Worm (Caenorhabditis elegans) whole organism, L4 larva: ENCODE results near the gene sra-2.

Experiments used
- F10B5.3 ChIP-seq: sonication (generic microtip); optimal IDR thresholded peaks from 2 replicates; lab custom pipeline; 2016; ENCODE audit warnings: mild to moderate bottlenecking, missing genetic modification characterization, missing compliant biosample characterization
- F37D6.2 ChIP-seq: sonication (generic microtip); optimal IDR thresholded peaks from 2 replicates; lab custom pipeline; 2016; ENCODE audit warnings: mild to moderate bottlenecking, missing genetic modification characterization, missing compliant biosample characterization
- F49E8.2 ChIP-seq: sonication (generic microtip); optimal IDR thresholded peaks from 2 replicates; lab custom pipeline; 2016; ENCODE audit warnings: missing compliant biosample characterization, mild to moderate bottlenecking, missing genetic modification characterization, borderline replicate concordance
- R02D3.7 ChIP-seq: fragments of 150-350 bp; sonication (generic microtip); optimal IDR thresholded peaks from 3 replicates; lab custom pipeline; 2014; ENCODE audit warnings: missing biosample characterization, missing genetic modification characterization
- T20F7.1 ChIP-seq: fragments of 200-800 bp; sonication (Bioruptor generic); optimal IDR thresholded peaks from 2 replicates; lab custom pipeline; 2018; ENCODE audit warnings: mild to moderate bottlenecking, missing genetic modification characterization, missing compliant biosample characterization
- T26A8.4 ChIP-seq: fragments of 200-800 bp; sonication (Bioruptor generic); IDR thresholded peaks from 2 replicates; pipeline ENCODE4 v1.3.6; 2022; ENCODE audit warnings: missing genetic modification characterization, missing compliant biosample characterization
- Y105C5A.15 ChIP-seq: fragments of 200-800 bp; sonication (Bioruptor generic); IDR thresholded peaks from 2 replicates; pipeline ENCODE4 v1.3.6; 2022; ENCODE audit warnings: missing genetic modification characterization, missing compliant biosample characterization
- Y48G9A.11 ChIP-seq: fragments of 200-800 bp; sonication (Bioruptor generic); IDR thresholded peaks from 2 replicates; pipeline ENCODE4 v1.3.6; 2022; ENCODE audit warnings: missing genetic modification reagents, missing genetic modification characterization, missing compliant biosample characterization
- Y75B8A.6 ChIP-seq: fragments of 200-800 bp; sonication (Bioruptor generic); IDR thresholded peaks from 2 replicates; pipeline ENCODE4 v1.3.6; 2022; ENCODE audit warnings: missing genetic modification reagents, missing genetic modification characterization, missing compliant biosample characterization
- aha-1 ChIP-seq: fragments of 150-350 bp; peaks from one replicate; lab custom pipeline; 2014; ENCODE audit warnings: missing biosample characterization, missing genetic modification characterization
- ama-1 ChIP-seq: fragments of 150-350 bp; optimal IDR thresholded peaks from 2 replicates; lab custom pipeline; 2014; ENCODE audit warnings: inconsistent platforms, mixed read lengths
- arid-1 ChIP-seq: fragments of 200-800 bp; sonication (Bioruptor generic); conservative IDR thresholded peaks from 2 replicates; pipeline ENCODE4 v1.3.6; 2022; ENCODE audit warnings: missing genetic modification reagents, missing genetic modification characterization, missing compliant biosample characterization
- ceh-20 ChIP-seq: fragments of 200-800 bp; sonication (Bioruptor generic); IDR thresholded peaks from 2 replicates; pipeline ENCODE4 v1.3.6; 2022; ENCODE audit warnings: missing genetic modification reagents, missing genetic modification characterization, missing compliant biosample characterization
- ceh-28 ChIP-seq: fragments of 150-350 bp; optimal IDR thresholded peaks from 2 replicates; lab custom pipeline; 2014; ENCODE audit warnings: missing biosample characterization, missing genetic modification reagents, missing genetic modification characterization
- daf-12 ChIP-seq: fragments of 150-350 bp; optimal IDR thresholded peaks from 2 replicates; lab custom pipeline; 2014; ENCODE audit warnings: missing biosample characterization, missing genetic modification reagents, missing genetic modification characterization
- dpl-1 ChIP-seq: fragments of 150-350 bp; optimal IDR thresholded peaks from 2 replicates; lab custom pipeline; 2014; ENCODE audit warnings: missing biosample characterization, missing genetic modification reagents, missing genetic modification characterization
- duxl-1 ChIP-seq: sonication (generic microtip); optimal IDR thresholded peaks from 2 replicates; lab custom pipeline; 2016; ENCODE audit warnings: mild to moderate bottlenecking, missing genetic modification characterization, moderate library complexity, missing compliant biosample characterization; ENCODE audit not compliant: poor library complexity
- egl-43 ChIP-seq: fragments of 200-800 bp; sonication (Bioruptor generic); IDR thresholded peaks from 2 replicates; pipeline ENCODE4 v1.3.6; 2022; ENCODE audit warnings: missing genetic modification reagents, missing genetic modification characterization, missing compliant biosample characterization
- hlh-11 ChIP-seq: fragments of 200-800 bp; sonication (Bioruptor generic); optimal IDR thresholded peaks from 2 replicates; lab custom pipeline; 2018; ENCODE audit warnings: mild to moderate bottlenecking, missing genetic modification characterization, missing compliant biosample characterization
- hlh-30 ChIP-seq: sonication (generic microtip); optimal IDR thresholded peaks from 2 replicates; lab custom pipeline; 2017; ENCODE audit warnings: antibody characterized with exemption, mild to moderate bottlenecking, missing genetic modification characterization, missing compliant biosample characterization; ENCODE audit not compliant: insufficient read depth
- jun-1 ChIP-seq: fragments of 150-350 bp; optimal IDR thresholded peaks from 2 replicates; lab custom pipeline; 2014; ENCODE audit warnings: missing biosample characterization, missing genetic modification reagents, missing genetic modification characterization
- lim-7 ChIP-seq: fragments of 200-800 bp; sonication (Bioruptor generic); IDR thresholded peaks from 2 replicates; pipeline ENCODE4 v1.3.6; 2022; ENCODE audit warnings: missing genetic modification characterization, missing compliant biosample characterization
- lin-39 ChIP-seq: fragments of 150-350 bp; optimal IDR thresholded peaks from 2 replicates; lab custom pipeline; 2014; ENCODE audit warnings: missing biosample characterization, missing genetic modification reagents, missing genetic modification characterization
- mdl-1 ChIP-seq, 2 experiments: fragments of 150-350 bp in 1 of 2; sonication (generic microtip) in 1 of 2; optimal IDR thresholded peaks; 2 replicates each; lab custom pipeline; 2014 to 2017; ENCODE audit warnings: missing biosample characterization in 2 of 2, missing genetic modification characterization in 2 of 2
- mdt-29 ChIP-seq: fragments of 200-800 bp; sonication (Bioruptor generic); IDR thresholded peaks from 2 replicates; pipeline ENCODE4 v1.3.6; 2022; ENCODE audit warnings: missing genetic modification reagents, missing genetic modification characterization, missing compliant biosample characterization
- mep-1 ChIP-seq: fragments of 150-350 bp; sonication (generic microtip); optimal IDR thresholded peaks from 3 replicates; lab custom pipeline; 2014; ENCODE audit warnings: missing biosample characterization, missing genetic modification characterization
- mxl-2 ChIP-seq: fragments of 200-800 bp; sonication (Bioruptor generic); conservative IDR thresholded peaks from 2 replicates; pipeline ENCODE4 v1.3.6; 2022; ENCODE audit warnings: missing genetic modification reagents, missing genetic modification characterization, missing compliant biosample characterization
- mxl-3 ChIP-seq: fragments of 200-800 bp; sonication (Bioruptor generic); optimal IDR thresholded peaks from 2 replicates; lab custom pipeline; 2018; ENCODE audit warnings: mild to moderate bottlenecking, missing genetic modification characterization, missing compliant biosample characterization
- nhr-11 ChIP-seq: fragments of 150-350 bp; optimal IDR thresholded peaks from 2 replicates; lab custom pipeline; 2014; ENCODE audit warnings: missing biosample characterization, missing genetic modification characterization
- nhr-28 ChIP-seq: fragments of 150-350 bp; optimal IDR thresholded peaks from 2 replicates; lab custom pipeline; 2014; ENCODE audit warnings: missing biosample characterization, missing genetic modification characterization
- nhr-41 ChIP-seq: fragments of 200-800 bp; sonication (Bioruptor generic); IDR thresholded peaks from 2 replicates; pipeline ENCODE4 v1.3.6; 2022; ENCODE audit warnings: missing genetic modification reagents, missing genetic modification characterization, missing compliant biosample characterization
- set-16 ChIP-seq: fragments of 200-800 bp; sonication (Bioruptor generic); IDR thresholded peaks from 2 replicates; pipeline ENCODE4 v1.3.6; 2022; ENCODE audit warnings: missing genetic modification reagents, missing genetic modification characterization, missing compliant biosample characterization
- skn-1 ChIP-seq: fragments of 150-350 bp; optimal IDR thresholded peaks from 2 replicates; lab custom pipeline; 2014; ENCODE audit warnings: missing biosample characterization, missing genetic modification characterization
- spr-1 ChIP-seq: sonication (generic microtip); optimal IDR thresholded peaks from 2 replicates; lab custom pipeline; 2016; ENCODE audit warnings: mild to moderate bottlenecking, missing genetic modification characterization, missing compliant biosample characterization
- tra-1 ChIP-seq: fragments of 200-800 bp; sonication (Bioruptor generic); IDR thresholded peaks from 2 replicates; pipeline ENCODE4 v1.3.6; 2022; ENCODE audit warnings: missing genetic modification reagents, missing genetic modification characterization, missing compliant biosample characterization
- unc-62 ChIP-seq, 3 experiments: fragments of 150-350 bp in 1 of 3; sonication (generic microtip); optimal IDR thresholded peaks in 2 of 3; peaks in 1 of 3; 1 replicate in 1 of 3; 2 replicates in 2 of 3; lab custom pipeline; 2014 to 2017; ENCODE audit warnings: missing biosample characterization in 3 of 3, missing genetic modification characterization in 3 of 3, missing genetic modification reagents in 3 of 3, missing genotype in 1 of 3
- zag-1 ChIP-seq: fragments of 150-350 bp; optimal IDR thresholded peaks from 2 replicates; lab custom pipeline; 2014; ENCODE audit warnings: missing biosample characterization, missing genetic modification characterization
- zfp-2 ChIP-seq: sonication (generic microtip); optimal IDR thresholded peaks from 2 replicates; lab custom pipeline; 2016; ENCODE audit warnings: mild to moderate bottlenecking, missing genetic modification characterization, missing compliant biosample characterization
- ztf-11 ChIP-seq: fragments of 150-350 bp; optimal IDR thresholded peaks from 2 replicates; lab custom pipeline; 2014; ENCODE audit warnings: missing biosample characterization, missing genetic modification characterization
- ztf-7 ChIP-seq: fragments of 150-350 bp; optimal IDR thresholded peaks from 2 replicates; lab custom pipeline; 2014; ENCODE audit warnings: missing biosample characterization, missing genetic modification characterization

sra-2 gene

DNA sequence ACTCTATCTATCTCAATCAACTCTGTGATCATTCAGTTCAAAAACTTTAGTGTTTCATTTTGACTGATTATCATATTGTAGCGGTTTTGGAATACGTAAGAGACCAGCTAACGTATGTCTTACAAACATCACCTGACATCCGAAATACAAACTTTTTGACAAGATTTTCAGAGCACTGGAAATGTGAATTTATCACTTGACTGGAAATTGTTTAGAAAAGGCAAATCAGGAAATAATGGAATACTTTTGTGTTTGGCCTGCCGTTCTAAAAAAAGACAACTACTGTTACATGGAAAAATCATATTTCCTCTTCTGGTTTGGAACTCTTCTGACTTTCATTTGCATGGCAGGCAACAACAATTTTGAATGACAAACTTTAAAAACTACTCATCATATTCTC lies 23.0 kb downstream of the sra-2 start, which contains the start of gene F35H8.12 (continued):
- no peak for TF ChIP-seq mxl-2 (GFP tag; lab: Robert Waterston, UW)

DNA sequence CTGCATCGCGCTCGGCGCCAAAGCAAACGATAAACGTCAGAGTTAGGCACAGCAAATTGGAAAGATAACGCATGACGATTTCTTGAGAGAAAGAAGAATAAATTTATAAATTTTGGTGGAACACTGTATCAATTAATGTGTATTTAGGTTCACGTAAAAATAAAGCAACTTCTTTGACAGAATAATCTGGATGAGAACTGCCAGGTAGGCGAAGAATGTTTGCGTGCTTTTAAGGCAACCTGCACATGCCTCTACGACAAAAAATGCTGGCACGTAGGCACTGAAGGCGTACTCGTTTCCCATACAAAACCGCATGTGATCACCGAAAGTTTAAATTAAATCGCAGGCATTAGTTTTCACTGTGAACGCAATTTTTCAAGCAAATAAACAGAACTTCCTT lies 24.6 kb downstream of the sra-2 start, which contains the start of gene F35H8.1:
Gene F35H8.1 (minus strand): TSS at position 101 of the 400 bp plus-strand sequence.
- TF ChIP-seq unc-62 (GFP tag; optimal IDR thresholded peaks at IDR 0.05 in 1 of 2; lab: Kevin White, UChicago) (peak in 1 of 2 experiments; percentile 12), unc-62 (tag; optimal IDR thresholded peaks at IDR 0.05; lab: Kevin White, UChicago) (no peak), F37D6.2 (tag; lab: Kevin White, UChicago) (no peak)

DNA sequence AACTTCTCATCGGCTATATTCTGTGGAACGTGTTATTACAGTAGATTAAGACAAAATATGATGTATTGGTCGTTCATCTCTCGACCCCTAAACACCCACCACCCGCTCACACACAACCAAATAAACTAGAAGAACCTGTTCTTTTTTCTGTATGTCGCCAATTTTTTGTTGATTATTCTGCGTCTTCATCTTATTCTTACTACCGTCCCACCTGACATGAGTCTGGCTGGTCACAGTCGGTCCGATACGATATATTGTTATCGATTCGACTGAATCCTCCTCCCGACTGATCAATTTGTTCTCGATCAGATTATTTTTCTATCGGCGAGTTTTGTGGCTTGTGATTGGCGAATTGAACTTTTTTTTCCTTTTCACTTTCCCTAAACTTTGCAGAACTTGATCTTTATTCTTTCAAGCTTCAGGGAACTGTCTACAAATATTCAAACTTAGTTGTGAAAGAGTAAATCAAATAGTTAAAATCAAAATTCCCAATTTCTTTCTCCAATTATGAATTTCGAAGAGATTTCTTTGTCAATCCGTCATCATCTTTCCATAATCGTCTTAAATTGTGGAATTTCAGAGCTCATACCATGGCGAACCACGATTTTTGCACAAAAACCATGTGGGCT lies 26.5 kb downstream of the sra-2 start, which contains the start of gene F35H8.2:
Gene F35H8.2 (plus strand): TSS at position 579 of the 629 bp plus-strand sequence.
- peak; percentile 35 for TF ChIP-seq aha-1
- TF ChIP-seq arid-1 (GFP tag; lab: Robert Waterston, UW): no peak
- TF ChIP-seq mdt-29 (GFP tag; lab: Robert Waterston, UW): no peak
- peak; percentile 55 for TF ChIP-seq nhr-28
- TF ChIP-seq hlh-30 (tag; lab: Kevin White, UChicago): peak; percentile 67
- peak in 1 of 2 experiments; percentile 40 for TF ChIP-seq mdl-1 (tag; optimal IDR thresholded peaks at IDR 0.05; lab: Kevin White, UChicago)
- TF ChIP-seq, all 104 proteins: peak for 4

DNA sequence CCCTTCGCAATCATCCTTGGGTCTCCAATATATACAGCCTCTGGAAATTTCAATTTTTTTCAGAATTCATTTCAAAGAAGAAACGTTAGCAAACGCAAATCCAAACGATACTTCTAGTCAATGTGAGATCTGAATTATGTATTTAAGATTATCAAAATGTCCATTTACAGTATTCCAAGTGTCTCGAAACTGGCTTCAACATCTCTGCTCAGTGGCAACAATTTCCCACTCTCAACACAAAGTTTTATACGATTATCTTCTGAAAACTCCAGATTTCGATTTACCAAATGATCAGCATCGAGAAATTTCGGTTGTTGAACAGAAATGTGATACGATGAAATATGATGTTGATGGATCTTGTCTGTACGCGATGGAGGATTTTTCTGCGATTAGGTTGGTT lies 28.0 kb downstream of the sra-2 start:
- peak in 1 of 2 experiments; percentile 69 for TF ChIP-seq unc-62 (GFP tag; optimal IDR thresholded peaks at IDR 0.05 in 1 of 2; lab: Kevin White, UChicago)
- no peak for TF ChIP-seq unc-62 (tag; optimal IDR thresholded peaks at IDR 0.05; lab: Kevin White, UChicago)
- peak; percentile 91 for TF ChIP-seq aha-1
- no peak for TF ChIP-seq F10B5.3 (tag; lab: Kevin White, UChicago)

DNA sequence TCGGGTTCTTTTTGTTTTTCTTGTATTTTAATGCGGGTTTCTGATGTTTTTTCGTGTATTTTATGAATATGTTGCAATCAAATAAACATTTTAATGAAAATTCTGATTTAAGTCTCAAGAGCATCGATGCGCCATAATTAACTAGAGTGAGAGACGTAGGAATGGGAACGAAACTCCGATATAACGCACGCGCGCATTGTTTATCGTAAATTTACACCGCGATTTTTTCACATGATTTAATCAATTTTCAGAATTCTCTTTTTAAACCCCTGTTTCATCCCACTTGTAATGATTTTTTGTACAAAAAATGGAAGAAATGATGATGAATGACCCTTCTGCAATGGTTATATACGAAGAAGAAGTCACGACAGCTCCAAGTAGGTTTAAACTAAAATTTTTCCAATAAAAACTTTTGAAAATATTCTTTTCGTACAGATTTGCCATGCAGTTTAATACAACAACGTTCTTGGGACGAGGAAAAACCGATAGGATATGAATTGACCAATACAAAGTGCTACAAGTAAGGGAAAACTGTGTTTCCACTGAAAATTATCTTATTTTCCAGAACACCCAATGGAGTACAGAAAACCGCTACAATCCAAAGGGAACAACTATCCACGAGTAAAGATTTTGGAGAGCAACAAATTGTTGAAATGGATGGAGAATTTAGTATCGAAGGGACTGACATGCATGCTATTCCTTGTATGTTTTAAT lies 29.0 kb downstream of the sra-2 start, which contains the start of gene zfp-2:
Gene zfp-2 (plus strand): TSS at position 214 of the 714 bp plus-strand sequence.
- TF ChIP-seq spr-1 (tag; lab: Kevin White, UChicago) (no peak), F49E8.2 (no peak), jun-1 (tag; lab: Kevin White, UChicago) (no peak), nhr-11 (tag; lab: Kevin White, UChicago) (no peak), tra-1 (GFP tag; lab: Robert Waterston, UW) (no peak), set-16 (GFP tag; lab: Robert Waterston, UW) (no peak), T26A8.4 (GFP tag; lab: Robert Waterston, UW) (no peak), ceh-20 (no peak), unc-62 (GFP tag; optimal IDR thresholded peaks at IDR 0.05 in 1 of 2; lab: Kevin White, UChicago) (peak in 1 of 2 experiments; percentile 65), unc-62 (tag; optimal IDR thresholded peaks at IDR 0.05; lab: Kevin White, UChicago) (no peak), Y75B8A.6 (no peak), ztf-11 (tag; lab: Kevin White, UChicago) (no peak), skn-1 (no peak), zfp-2 (no peak), aha-1 (peak; percentile 52), lim-7 (no peak), daf-12 (tag; lab: Kevin White, UChicago) (no peak), egl-43 (GFP tag; lab: Robert Waterston, UW) (no peak), dpl-1 (GFP tag; lab: Kevin White, UChicago) (peak; percentile 2), T20F7.1 (peak; percentile 92), ztf-7 (tag; lab: Kevin White, UChicago) (no peak), duxl-1 (tag; lab: Kevin White, UChicago) (no peak), Y48G9A.11 (GFP tag; lab: Robert Waterston, UW) (peak; percentile 86), hlh-11 (tag; lab: Kevin White, UChicago) (no peak), hlh-30 (tag; lab: Kevin White, UChicago) (peak; percentile 66), ama-1 (no peak), Y105C5A.15 (no peak), mep-1 (tag; lab: Kevin White, UChicago) (no peak), lin-39 (tag; lab: Kevin White, UChicago) (no peak), mdt-29 (GFP tag; lab: Robert Waterston, UW) (no peak), mxl-3 (GFP tag; lab: Kevin White, UChicago) (no peak), nhr-41 (GFP tag; lab: Robert Waterston, UW) (no peak), R02D3.7 (tag; lab: Kevin White, UChicago) (peak; percentile 62), zag-1 (no peak), ceh-28 (no peak)
